Worm (Caenorhabditis elegans) whole organism, L1 larva: ENCODE results near the gene hmg-4.

ENCODE experiments used
- C16A3.4 ChIP-seq: fragments of 150-350 bp; optimal IDR thresholded peaks from 2 replicates; lab custom pipeline; 2014; ENCODE audit warnings: missing biosample characterization, missing genetic modification characterization
- aha-1 ChIP-seq: fragments of 150-350 bp; optimal IDR thresholded peaks from 2 replicates; lab custom pipeline; 2014; ENCODE audit warnings: missing biosample characterization, missing genetic modification characterization
- alr-1 ChIP-seq: fragments of 200-800 bp; sonication (Bioruptor generic); optimal IDR thresholded peaks from 2 replicates; lab custom pipeline; 2018; ENCODE audit warnings: borderline replicate concordance, mild to moderate bottlenecking, missing genetic modification characterization, missing compliant biosample characterization
- ceh-8 ChIP-seq: fragments of 200-800 bp; sonication (Bioruptor generic); optimal IDR thresholded peaks from 2 replicates; lab custom pipeline; 2018; ENCODE audit warnings: mild to moderate bottlenecking, missing genetic modification characterization, moderate library complexity, missing compliant biosample characterization
- ceh-82 ChIP-seq, 3 experiments: fragments of 150-350 bp in 1 of 3; sonication (generic microtip) in 2 of 3; optimal IDR thresholded peaks; 2 replicates each; lab custom pipeline; 2014 to 2017; ENCODE audit warnings: missing biosample characterization in 3 of 3, missing genetic modification characterization in 3 of 3
- ceh-88 ChIP-seq: fragments of 200-800 bp; sonication (Bioruptor generic); IDR thresholded peaks from 2 replicates; pipeline ENCODE4 v1.3.6; 2022; ENCODE audit warnings: missing genetic modification characterization, missing compliant biosample characterization
- dpl-1 ChIP-seq, 3 experiments: fragments of 150-350 bp in 2 of 3; sonication (generic microtip) in 1 of 3; optimal IDR thresholded peaks; 2 replicates each; lab custom pipeline; 2014 to 2017; ENCODE audit warnings: missing biosample characterization in 3 of 3, missing genetic modification characterization in 3 of 3, missing genetic modification reagents in 3 of 3
- efl-1 ChIP-seq, 4 experiments: fragments of 150-350 bp; optimal IDR thresholded peaks in 3 of 4; peaks in 1 of 4; 1 replicate in 1 of 4; 2 replicates in 3 of 4; lab custom pipeline; 2014; ENCODE audit warnings: missing biosample characterization in 2 of 4, missing genetic modification characterization in 2 of 4, missing genetic modification reagents in 2 of 4
- egl-13 ChIP-seq: sonication (generic microtip); optimal IDR thresholded peaks from 2 replicates; lab custom pipeline; 2016; ENCODE audit warnings: missing genotype, missing genetic modification reagents, missing genetic modification characterization, missing compliant biosample characterization
- elt-2 ChIP-seq: sonication (generic microtip); optimal IDR thresholded peaks from 2 replicates; lab custom pipeline; 2016; ENCODE audit warnings: missing genetic modification characterization, mild to moderate bottlenecking, inconsistent platforms, missing compliant biosample characterization, missing genetic modification reagents
- elt-3 ChIP-seq, 6 experiments: fragments of 150-350 bp in 1 of 6; sonication (generic microtip); optimal IDR thresholded peaks; 2 replicates each; lab custom pipeline; 2017 to 2018; ENCODE audit warnings: missing biosample characterization in 6 of 6, missing genetic modification characterization in 6 of 6, inconsistent platforms in 1 of 6
- fkh-10 ChIP-seq: sonication (generic microtip); optimal IDR thresholded peaks from 2 replicates; lab custom pipeline; 2017; ENCODE audit warnings: missing biosample characterization, missing genetic modification reagents, missing genetic modification characterization
- fos-1 ChIP-seq: fragments of 150-350 bp; optimal IDR thresholded peaks from 2 replicates; lab custom pipeline; 2014; ENCODE audit warnings: missing biosample characterization, missing genetic modification characterization
- hlh-17 ChIP-seq: fragments of 200-800 bp; sonication (Bioruptor generic); optimal IDR thresholded peaks from 2 replicates; lab custom pipeline; 2018; ENCODE audit warnings: missing genetic modification characterization, mild to moderate bottlenecking, missing compliant biosample characterization, moderate library complexity, borderline replicate concordance
- hlh-4 ChIP-seq: sonication (generic microtip); optimal IDR thresholded peaks from 2 replicates; lab custom pipeline; 2016; ENCODE audit warnings: mild to moderate bottlenecking, missing genetic modification characterization, missing compliant biosample characterization
- hpl-2 ChIP-seq: fragments of 150-350 bp; optimal IDR thresholded peaks from 2 replicates; lab custom pipeline; 2014; ENCODE audit warnings: missing biosample characterization, missing genetic modification reagents, missing genetic modification characterization
- irx-1 ChIP-seq: sonication (generic microtip); optimal IDR thresholded peaks from 2 replicates; lab custom pipeline; 2016; ENCODE audit warnings: missing genetic modification characterization, missing compliant biosample characterization
- isw-1 ChIP-seq: fragments of 200-800 bp; sonication (Bioruptor generic); IDR thresholded peaks from 2 replicates; pipeline ENCODE4 v1.3.6; 2022; ENCODE audit warnings: missing genetic modification characterization, missing compliant biosample characterization
- jun-1 ChIP-seq: fragments of 150-350 bp; optimal IDR thresholded peaks from 2 replicates; lab custom pipeline; 2014; ENCODE audit warnings: missing biosample characterization, missing genetic modification reagents, missing genetic modification characterization
- lin-13 ChIP-seq: fragments of 150-350 bp; optimal IDR thresholded peaks from 2 replicates; lab custom pipeline; 2014; ENCODE audit warnings: missing biosample characterization, missing genetic modification reagents, missing genetic modification characterization
- lin-14 ChIP-seq: fragments of 200-800 bp; sonication (Bioruptor generic); optimal IDR thresholded peaks from 2 replicates; lab custom pipeline; 2018; ENCODE audit warnings: mild to moderate bottlenecking, missing genetic modification characterization, moderate library complexity, missing compliant biosample characterization
- lir-3 ChIP-seq: sonication (generic microtip); optimal IDR thresholded peaks from 2 replicates; lab custom pipeline; 2016; ENCODE audit warnings: mild to moderate bottlenecking, missing genetic modification characterization, moderate library complexity, missing compliant biosample characterization; ENCODE audit not compliant: poor library complexity
- lsy-2 ChIP-seq, 2 experiments: fragments of 150-350 bp; optimal IDR thresholded peaks; 2 replicates each; lab custom pipeline; 2014; ENCODE audit warnings: missing biosample characterization in 2 of 2, missing genetic modification characterization in 2 of 2
- mab-9 ChIP-seq: fragments of 200-800 bp; sonication (Bioruptor generic); IDR thresholded peaks from 2 replicates; pipeline ENCODE4 v1.3.6; 2022; ENCODE audit warnings: missing genetic modification reagents, missing genetic modification characterization, missing compliant biosample characterization
- nhr-11 ChIP-seq: fragments of 150-350 bp; optimal IDR thresholded peaks from 2 replicates; lab custom pipeline; 2014; ENCODE audit warnings: missing biosample characterization, missing genetic modification characterization
- nhr-12 ChIP-seq: sonication (generic microtip); optimal IDR thresholded peaks from 2 replicates; lab custom pipeline; 2017; ENCODE audit warnings: missing biosample characterization, missing genetic modification characterization
- nhr-19 ChIP-seq: fragments of 200-800 bp; sonication (Bioruptor generic); conservative IDR thresholded peaks from 2 replicates; pipeline ENCODE4 v1.3.6; 2022; ENCODE audit warnings: missing genetic modification characterization, missing compliant biosample characterization
- nhr-237 ChIP-seq: fragments of 150-350 bp; optimal IDR thresholded peaks from 2 replicates; lab custom pipeline; 2014; ENCODE audit warnings: missing biosample characterization, missing genetic modification characterization
- nhr-28 ChIP-seq: fragments of 150-350 bp; optimal IDR thresholded peaks from 2 replicates; lab custom pipeline; 2014; ENCODE audit warnings: missing biosample characterization, missing genetic modification characterization
- nhr-71 ChIP-seq: sonication (generic microtip); optimal IDR thresholded peaks from 2 replicates; lab custom pipeline; 2016; ENCODE audit warnings: mild to moderate bottlenecking, missing genetic modification characterization, moderate library complexity, missing compliant biosample characterization
- nhr-84 ChIP-seq: sonication (generic microtip); optimal IDR thresholded peaks from 2 replicates; lab custom pipeline; 2017; ENCODE audit warnings: missing biosample characterization, missing genetic modification characterization
- pag-3 ChIP-seq: sonication (generic microtip); optimal IDR thresholded peaks from 2 replicates; lab custom pipeline; 2017; ENCODE audit warnings: missing genetic modification characterization, mild to moderate bottlenecking, missing compliant biosample characterization, antibody characterized with exemption, borderline replicate concordance; ENCODE audit not compliant: insufficient read depth
- pax-3 ChIP-seq: fragments of 200-800 bp; sonication (Bioruptor generic); optimal IDR thresholded peaks from 2 replicates; lab custom pipeline; 2018; ENCODE audit warnings: mild to moderate bottlenecking, missing genetic modification characterization, moderate library complexity, missing compliant biosample characterization
- pqm-1 ChIP-seq: sonication (generic microtip); optimal IDR thresholded peaks from 3 replicates; lab custom pipeline; 2017; ENCODE audit warnings: missing biosample characterization, missing genetic modification characterization
- skn-1 ChIP-seq: fragments of 150-350 bp; optimal IDR thresholded peaks from 2 replicates; lab custom pipeline; 2014; ENCODE audit warnings: missing biosample characterization, missing genetic modification characterization
- snpc-4 ChIP-seq: fragments of 150-350 bp; optimal IDR thresholded peaks from 2 replicates; lab custom pipeline; 2014; ENCODE audit warnings: missing biosample characterization, missing genetic modification characterization
- sox-4 ChIP-seq: sonication (generic microtip); optimal IDR thresholded peaks from 2 replicates; lab custom pipeline; 2016; ENCODE audit warnings: missing genetic modification characterization, missing compliant biosample characterization
- sptf-1 ChIP-seq: fragments of 150-350 bp; optimal IDR thresholded peaks from 2 replicates; lab custom pipeline; 2014; ENCODE audit warnings: missing biosample characterization, missing genetic modification characterization
- swsn-7 ChIP-seq: sonication (generic microtip); optimal IDR thresholded peaks from 2 replicates; lab custom pipeline; 2016; ENCODE audit warnings: missing genetic modification characterization, missing compliant biosample characterization
- tbx-2 ChIP-seq: sonication (generic microtip); optimal IDR thresholded peaks from 2 replicates; lab custom pipeline; 2016; ENCODE audit warnings: missing genetic modification characterization, missing compliant biosample characterization
- tlp-1 ChIP-seq: fragments of 150-350 bp; optimal IDR thresholded peaks from 2 replicates; lab custom pipeline; 2014; ENCODE audit warnings: missing biosample characterization, missing genetic modification characterization
- unc-30 ChIP-seq: sonication (generic microtip); optimal IDR thresholded peaks from 2 replicates; lab custom pipeline; 2017; ENCODE audit warnings: missing biosample characterization, missing genetic modification characterization
- xbp-1 ChIP-seq: sonication (generic microtip); optimal IDR thresholded peaks from 2 replicates; lab custom pipeline; 2016; ENCODE audit warnings: missing genetic modification characterization, missing compliant biosample characterization
- zag-1 ChIP-seq: fragments of 150-350 bp; optimal IDR thresholded peaks from 2 replicates; lab custom pipeline; 2014; ENCODE audit warnings: missing biosample characterization, missing genetic modification characterization
- ztf-4 ChIP-seq: fragments of 150-350 bp; optimal IDR thresholded peaks from 2 replicates; lab custom pipeline; 2014; ENCODE audit warnings: missing biosample characterization, missing genetic modification characterization

The hmg-4 gene

ce11 chrIII:7335220-7335619 is 46.2 kb downstream of the hmg-4 start, which contains the start of gene F56C9.10 (continued):
- peak; percentile 65 to 72 (median 69) for TF ChIP-seq dpl-1 (GFP tag; optimal IDR thresholded peaks at IDR 0.05; lab: Kevin White, UChicago)
- no peak for TF ChIP-seq pqm-1 (tag; lab: Kevin White, UChicago)
- peak; percentile 92 to 96 for TF ChIP-seq lsy-2 (tag; optimal IDR thresholded peaks at IDR 0.05; lab: Kevin White, UChicago)
- TF ChIP-seq isw-1 (GFP tag; lab: Robert Waterston, UW) = peak; percentile 58
- TF ChIP-seq tbx-2 (tag; lab: Kevin White, UChicago) = peak; percentile 85
- TF ChIP-seq swsn-7 (tag; lab: Kevin White, UChicago) = peak; percentile 85
- no peak for TF ChIP-seq zag-1
- TF ChIP-seq hlh-17 = no peak
- TF ChIP-seq aha-1 (tag; lab: Kevin White, UChicago) = no peak
- no peak for TF ChIP-seq elt-2 (tag; lab: Kevin White, UChicago)
- peak; percentile 59 for TF ChIP-seq lir-3 (tag; lab: Kevin White, UChicago)
- TF ChIP-seq C16A3.4 (tag; lab: Kevin White, UChicago) = peak; percentile 91
- peak; percentile 81 to 82 for TF ChIP-seq efl-1 (optimal IDR thresholded peaks at IDR 0.05; lab: Kevin White, UChicago)
- peak; percentile 67 to 95 for TF ChIP-seq efl-1 (GFP tag; optimal IDR thresholded peaks at IDR 0.05 in 1 of 2; lab: Kevin White, UChicago)
- no peak for TF ChIP-seq ceh-8
- peak; percentile 97 for TF ChIP-seq lin-14
- TF ChIP-seq ceh-82 (tag; optimal IDR thresholded peaks at IDR 0.05; lab: Kevin White, UChicago) = peak; percentile 66 to 88 (median 70)
- peak; percentile 49 for TF ChIP-seq jun-1 (tag; lab: Kevin White, UChicago)
- TF ChIP-seq fkh-10 (GFP tag; lab: Kevin White, UChicago) = peak; percentile 35
- TF ChIP-seq ceh-88 (GFP tag; lab: Robert Waterston, UW) = 0 out of 2 replicates have a peak, but pooled peaks have one; percentile 42
- no peak for TF ChIP-seq pax-3 (tag; lab: Kevin White, UChicago)
- peak; percentile 43 for TF ChIP-seq sox-4 (tag; lab: Kevin White, UChicago)
- TF ChIP-seq sptf-1 (tag; lab: Kevin White, UChicago) = no peak
- TF ChIP-seq egl-13 (tag; lab: Kevin White, UChicago) = peak; percentile 51
- no peak for TF ChIP-seq unc-30 (tag; lab: Kevin White, UChicago)
- peak; percentile 86 for TF ChIP-seq skn-1 (tag; lab: Kevin White, UChicago)
- no peak for TF ChIP-seq pag-3 (tag; lab: Kevin White, UChicago)
- TF ChIP-seq alr-1 = no peak
- peak; percentile 64 for TF ChIP-seq snpc-4 (tag; lab: Kevin White, UChicago)
- TF ChIP-seq nhr-19 (GFP tag; lab: Robert Waterston, UW) = peak; percentile 86
- TF ChIP-seq mab-9 (GFP tag; lab: Robert Waterston, UW) = no peak
- no peak for TF ChIP-seq nhr-84 (tag; lab: Kevin White, UChicago)
- no peak for TF ChIP-seq tlp-1 (tag; lab: Kevin White, UChicago)
- TF ChIP-seq xbp-1 (tag; lab: Kevin White, UChicago) = peak; percentile 75
- peak; percentile 80 for TF ChIP-seq fos-1 (tag; lab: Kevin White, UChicago)
- TF ChIP-seq hlh-4 (tag; lab: Kevin White, UChicago) = no peak
- TF ChIP-seq nhr-237 (tag; lab: Kevin White, UChicago) = no peak
- TF ChIP-seq irx-1 (tag; lab: Kevin White, UChicago) = peak; percentile 60
- peak; percentile 87 for TF ChIP-seq ztf-4 (tag; lab: Kevin White, UChicago)
- TF ChIP-seq nhr-71 (tag; lab: Kevin White, UChicago) = peak; percentile 97
- peak; percentile 80 for TF ChIP-seq nhr-11 (tag; lab: Kevin White, UChicago)
- TF ChIP-seq hpl-2 (GFP tag; lab: Kevin White, UChicago) = no peak
- no peak for TF ChIP-seq nhr-12 (tag; lab: Kevin White, UChicago)
- TF ChIP-seq nhr-28 (tag; lab: Kevin White, UChicago) = no peak
- TF ChIP-seq lin-13 (GFP tag; lab: Kevin White, UChicago) = peak; percentile 93
- TF ChIP-seq elt-3 (tag; optimal IDR thresholded peaks at IDR 0.05; lab: Kevin White, UChicago) = peak in 3 of 6 experiments; percentile 58 to 86 (median 80)
- TF ChIP-seq, all 84 proteins: peak for 51
